Worm (Caenorhabditis elegans) whole organism, L3 larva: ENCODE data around the gene F18E9.7.

Experiments
- ama-1 ChIP-seq: fragments of 150-350 bp; optimal IDR thresholded peaks from 2 replicates; lab custom pipeline; 2018
- elt-3 ChIP-seq, 3 experiments: fragments of 150-350 bp in 1 of 3; sonication (generic microtip) in 2 of 3; optimal IDR thresholded peaks; 2 replicates in 2 of 3; 4 replicates in 1 of 3; lab custom pipeline; 2014 to 2017; ENCODE audit warnings: missing biosample characterization in 3 of 3, missing genetic modification characterization in 3 of 3
- eor-1 ChIP-seq, 2 experiments: fragments of 150-350 bp; optimal IDR thresholded peaks; 2 replicates each; lab custom pipeline; 2014 to 2018; ENCODE audit warnings: missing biosample characterization in 2 of 2, missing genetic modification characterization in 2 of 2

DNA sequence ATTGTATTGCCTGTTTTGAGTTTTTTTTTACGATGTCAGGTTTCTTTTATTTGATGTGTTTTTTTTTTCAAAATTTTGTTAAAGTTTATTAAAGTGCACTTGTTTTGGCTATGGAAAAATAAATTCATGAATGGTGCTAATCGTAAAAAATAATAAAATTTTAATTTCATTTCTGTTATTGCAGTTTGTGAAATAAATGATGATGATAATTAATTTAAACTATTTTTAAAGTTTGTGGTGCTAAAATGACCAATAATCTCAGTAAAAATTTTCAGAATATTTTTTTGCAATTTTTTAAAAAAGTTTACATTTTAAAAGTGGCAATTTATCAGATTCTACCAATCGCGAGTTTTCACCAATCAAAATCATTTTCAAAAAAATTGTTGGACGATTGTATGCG, 46.3 kb upstream of the F18E9.7 start, which contains the start of gene stg-2:
- TF ChIP-seq ama-1 (lab: Kevin White, UChicago) (no peak), eor-1 (tag; optimal IDR thresholded peaks at IDR 0.05; lab: Kevin White, UChicago) (no peak), elt-3 (tag; optimal IDR thresholded peaks at IDR 0.05; lab: Kevin White, UChicago) (no peak)
